Worm (Caenorhabditis elegans) whole organism, L2 larva: ENCODE measurements around the gene Y43C5B.3.

Source experiments
- blmp-1 ChIP-seq: sonication (generic microtip); optimal IDR thresholded peaks from 2 replicates; lab custom pipeline; 2017; ENCODE audit warnings: missing genetic modification characterization, mild to moderate bottlenecking, missing compliant biosample characterization, antibody characterized with exemption, moderate library complexity; ENCODE audit not compliant: insufficient read depth
- ceh-16 ChIP-seq: fragments of 150-350 bp; optimal IDR thresholded peaks from 2 replicates; lab custom pipeline; 2014; ENCODE audit warnings: missing biosample characterization, missing genetic modification characterization
- egl-27 ChIP-seq: sonication (generic microtip); optimal IDR thresholded peaks from 3 replicates; lab custom pipeline; 2017; ENCODE audit warnings: missing biosample characterization, missing genetic modification reagents, missing genetic modification characterization
- mdl-1 ChIP-seq, 2 experiments: fragments of 150-350 bp in 1 of 2; sonication (generic microtip) in 1 of 2; optimal IDR thresholded peaks; 2 replicates each; lab custom pipeline; 2017; ENCODE audit warnings: missing biosample characterization in 2 of 2, missing genetic modification characterization in 2 of 2
- ztf-11 ChIP-seq: sonication (generic microtip); optimal IDR thresholded peaks from 2 replicates; lab custom pipeline; 2017; ENCODE audit warnings: missing biosample characterization, missing genetic modification characterization

DNA sequence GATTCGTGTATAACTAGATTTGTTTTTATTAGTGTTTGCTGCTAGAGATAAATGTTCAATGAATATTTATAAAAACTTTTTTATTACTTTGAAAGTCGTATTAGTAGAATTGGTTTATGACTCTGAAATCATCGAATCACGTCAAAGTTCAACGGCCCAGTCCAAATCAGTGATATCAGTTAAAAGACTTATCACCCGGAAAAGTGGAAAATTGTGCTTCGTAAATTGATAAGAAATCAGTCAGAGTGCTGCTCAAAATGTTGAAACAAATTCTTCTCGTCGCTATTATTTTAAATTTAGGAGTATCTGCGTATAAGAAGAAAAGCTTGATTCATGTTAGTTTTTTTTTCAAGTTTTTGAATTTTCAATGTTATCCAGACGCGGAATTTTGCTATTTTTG is 37.9 kb downstream of the Y43C5B.3 start, which contains the start of gene R10H10.3:
- TF ChIP-seq ztf-11 = no peak
- TF ChIP-seq ceh-16 (tag; lab: Kevin White, UChicago) = no peak
- no peak for TF ChIP-seq blmp-1 (tag; lab: Kevin White, UChicago)
- no peak for TF ChIP-seq mdl-1 (tag; optimal IDR thresholded peaks at IDR 0.05; lab: Kevin White, UChicago)
- no peak for TF ChIP-seq egl-27
